Fruit fly (Drosophila melanogaster): ENCODE data around the gene Acf.
A peak's percentile ranks its signal among the peaks of the same experiment; 100 is the strongest.

The Acf gene

dm6 chr3R:31748093-31748996 is 45.4 kb upstream of the Acf start (continued):
- no peak for TF ChIP-seq fd59A (GFP tag; optimal IDR thresholded peaks at IDR 0.05)
- TF ChIP-seq topi (GFP tag; optimal IDR thresholded peaks at IDR 0.05) = no peak
- peak; percentile 51 for TF ChIP-seq Eip75B (GFP tag; optimal IDR thresholded peaks at IDR 0.05)
- TF ChIP-seq CG10669 (GFP tag; optimal IDR thresholded peaks at IDR 0.05) = peak; percentile 35
- no peak for TF ChIP-seq CG15336 (GFP tag; IDR thresholded peaks at IDR 0.05)
- no peak for TF ChIP-seq CG10631 (GFP tag; optimal IDR thresholded peaks at IDR 0.05)
- no peak for TF ChIP-seq Hr39 (GFP tag; optimal IDR thresholded peaks at IDR 0.05)
- peak; percentile 15 for TF ChIP-seq CG32006 (GFP tag; optimal IDR thresholded peaks at IDR 0.05)
- peak; percentile 65 for TF ChIP-seq CG6276 (GFP tag; optimal IDR thresholded peaks at IDR 0.05)
- TF ChIP-seq CG8632 (GFP tag; optimal IDR thresholded peaks at IDR 0.05) = peak; percentile 5
- TF ChIP-seq Gug (GFP tag; IDR thresholded peaks at IDR 0.05) = no peak
- TF ChIP-seq CG6792 (GFP tag; optimal IDR thresholded peaks at IDR 0.05) = peak; percentile 1
- TF ChIP-seq Eip78C (GFP tag) = peak; percentile 72
- peak; percentile 80 for TF ChIP-seq fkh (GFP tag; optimal IDR thresholded peaks at IDR 0.05)
- no peak for TF ChIP-seq Sox15 (GFP tag; optimal IDR thresholded peaks at IDR 0.05)
- no peak for TF ChIP-seq fd85E (GFP tag; optimal IDR thresholded peaks at IDR 0.05)
- TF ChIP-seq Lpt (GFP tag; optimal IDR thresholded peaks at IDR 0.05) = peak; percentile 62
- peak; percentile 63 for TF ChIP-seq svp (GFP tag)
- peak; percentile 38 for TF ChIP-seq Blimp-1 (GFP tag; optimal IDR thresholded peaks at IDR 0.05)
- TF ChIP-seq CG8319 (GFP tag; optimal IDR thresholded peaks at IDR 0.05) = no peak
- TF ChIP-seq achi (GFP tag; optimal IDR thresholded peaks at IDR 0.05) = peak; percentile 2
- TF ChIP-seq CG3032 (tag; optimal IDR thresholded peaks at IDR 0.05) = peak; percentile 31
- TF ChIP-seq cyc (GFP tag; optimal IDR thresholded peaks at IDR 0.05) = no peak
- TF ChIP-seq spab (GFP tag; optimal IDR thresholded peaks at IDR 0.05) = peak; percentile 36
- TF ChIP-seq vri (GFP tag; optimal IDR thresholded peaks at IDR 0.05) = peak; percentile 31
- no peak for TF ChIP-seq salr (GFP tag; optimal IDR thresholded peaks at IDR 0.05)
- TF ChIP-seq CG11762 (GFP tag; optimal IDR thresholded peaks at IDR 0.05; ENCODE audit: insufficient read depth) = no peak
- no peak for TF ChIP-seq Hr4 (GFP tag; optimal IDR thresholded peaks at IDR 0.05)

- TF ChIP-seq Hr39 (GFP tag; optimal IDR thresholded peaks at IDR 0.05) (no peak), CG4318 (GFP tag; optimal IDR thresholded peaks at IDR 0.05) (no peak), CG11762 (GFP tag; optimal IDR thresholded peaks at IDR 0.05; ENCODE audit: insufficient read depth) (no peak), CG31627 (GFP tag; optimal IDR thresholded peaks at IDR 0.05) (no peak), CG3919 (GFP tag; optimal IDR thresholded peaks at IDR 0.05) (no peak)
Measured at dm6 chr3R:31754605-31755004, 39.2 kb upstream of the Acf start, which contains the start of gene salt. salt (minus strand) TSS chr3R:31754705.

- TF ChIP-seq CG10669 (GFP tag; optimal IDR thresholded peaks at IDR 0.05) = no peak
- peak; percentile 71 for TF ChIP-seq svp (GFP tag)
- peak; percentile 87 for TF ChIP-seq fkh (GFP tag; optimal IDR thresholded peaks at IDR 0.05)
- no peak for TF ChIP-seq Lpt (GFP tag; optimal IDR thresholded peaks at IDR 0.05)
- no peak for TF ChIP-seq lz (GFP tag; optimal IDR thresholded peaks at IDR 0.05)
- TF ChIP-seq Hr39 (GFP tag; optimal IDR thresholded peaks at IDR 0.05) = no peak
Measured at dm6 chr3R:31758587-31759167, 35.1 kb upstream of the Acf start, which contains the start of gene CG2187. CG2187 (minus strand) TSS chr3R:31758637.

DNA sequence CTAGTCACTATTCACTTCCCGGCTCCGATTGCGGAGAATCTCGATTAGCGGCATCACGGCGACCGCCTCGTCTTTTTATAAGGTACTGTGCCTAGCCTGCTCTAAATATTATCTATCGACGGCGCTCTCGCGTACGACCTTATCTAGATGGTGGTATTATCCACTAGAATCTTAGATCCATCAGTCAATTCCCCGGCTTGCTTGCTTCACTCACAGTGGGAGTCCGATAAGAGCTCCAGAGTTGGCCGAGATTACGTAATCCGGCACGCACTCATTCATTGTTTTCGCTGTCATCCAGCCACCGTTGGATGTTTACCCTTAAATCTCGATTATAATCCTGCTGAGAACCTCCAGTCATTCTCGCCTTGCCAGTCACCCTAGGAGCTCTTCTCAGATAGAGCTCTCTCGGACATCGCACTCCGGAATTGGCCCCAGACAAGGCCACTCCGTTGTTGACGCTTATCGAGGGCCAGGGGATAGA is 32.2 kb upstream of the Acf start, which contains the start of gene Smvt:
Smvt (minus strand) TSS at position 51 of the 481 bp plus-strand sequence.
- TF ChIP-seq CG3919 (GFP tag; optimal IDR thresholded peaks at IDR 0.05) (no peak), vri (GFP tag; optimal IDR thresholded peaks at IDR 0.05) (peak; percentile 49), fkh (GFP tag; optimal IDR thresholded peaks at IDR 0.05) (peak; percentile 7)
